Fruit fly (Drosophila melanogaster): ENCODE data around the gene CG33230.

dm6 chr3L:1639185-1639812 lies 21.1 kb downstream of the CG33230 start, which contains the start of the genes Mettl2 and Bgb:
- no peak for TF ChIP-seq CG8478 (optimal IDR thresholded peaks at IDR 0.05)
- peak in 1 of 2 experiments; percentile 13 for TF ChIP-seq CTCF (optimal IDR thresholded peaks at IDR 0.05)

Measured in S2 (cell line).